Worm (Caenorhabditis elegans) whole organism, L1 larva: ENCODE data around the gene inpp-1.
A peak's percentile ranks its signal among the peaks of the same experiment; 100 is the strongest.

ENCODE experiments used
- F16B12.6 ChIP-seq: fragments of 150-350 bp; optimal IDR thresholded peaks from 2 replicates; lab custom pipeline; 2014; ENCODE audit warnings: missing biosample characterization, missing genetic modification characterization
- aha-1 ChIP-seq: fragments of 150-350 bp; optimal IDR thresholded peaks from 2 replicates; lab custom pipeline; 2014; ENCODE audit warnings: missing biosample characterization, missing genetic modification characterization
- blmp-1 ChIP-seq: fragments of 150-350 bp; optimal IDR thresholded peaks from 2 replicates; lab custom pipeline; 2014; ENCODE audit warnings: missing biosample characterization, missing genetic modification characterization
- ceh-63 ChIP-seq: fragments of 200-800 bp; sonication (Bioruptor generic); optimal IDR thresholded peaks from 2 replicates; lab custom pipeline; 2018; ENCODE audit warnings: mild to moderate bottlenecking, missing genetic modification characterization, missing compliant biosample characterization
- ceh-90 ChIP-seq: sonication (generic microtip); optimal IDR thresholded peaks from 2 replicates; lab custom pipeline; 2016; ENCODE audit warnings: missing genetic modification characterization, missing compliant biosample characterization
- ces-1 ChIP-seq: fragments of 150-350 bp; optimal IDR thresholded peaks from 2 replicates; lab custom pipeline; 2014; ENCODE audit warnings: missing biosample characterization, missing genetic modification reagents, missing genetic modification characterization
- dsc-1 ChIP-seq: sonication (generic microtip); optimal IDR thresholded peaks from 2 replicates; lab custom pipeline; 2016; ENCODE audit warnings: mild to moderate bottlenecking, missing genetic modification characterization, missing compliant biosample characterization
- efl-1 ChIP-seq, 4 experiments: fragments of 150-350 bp; optimal IDR thresholded peaks in 3 of 4; peaks in 1 of 4; 1 replicate in 1 of 4; 2 replicates in 3 of 4; lab custom pipeline; 2014; ENCODE audit warnings: missing biosample characterization in 2 of 4, missing genetic modification characterization in 2 of 4, missing genetic modification reagents in 2 of 4
- elt-2 ChIP-seq: sonication (generic microtip); optimal IDR thresholded peaks from 2 replicates; lab custom pipeline; 2016; ENCODE audit warnings: missing genetic modification characterization, mild to moderate bottlenecking, inconsistent platforms, missing compliant biosample characterization, missing genetic modification reagents
- fkh-4 ChIP-seq: sonication (generic microtip); optimal IDR thresholded peaks from 2 replicates; lab custom pipeline; 2016; ENCODE audit warnings: missing compliant biosample characterization, missing genetic modification characterization, borderline replicate concordance
- fkh-8 ChIP-seq: sonication (generic microtip); optimal IDR thresholded peaks from 2 replicates; lab custom pipeline; 2016; ENCODE audit warnings: mild to moderate bottlenecking, missing genetic modification characterization, missing compliant biosample characterization
- grh-1 ChIP-seq: fragments of 200-800 bp; sonication (Bioruptor generic); IDR thresholded peaks from 2 replicates; pipeline ENCODE4 v1.3.6; 2022; ENCODE audit warnings: missing genetic modification reagents, missing genetic modification characterization, missing compliant biosample characterization
- isw-1 ChIP-seq: fragments of 200-800 bp; sonication (Bioruptor generic); IDR thresholded peaks from 2 replicates; pipeline ENCODE4 v1.3.6; 2022; ENCODE audit warnings: missing genetic modification characterization, missing compliant biosample characterization
- lin-14 ChIP-seq: fragments of 200-800 bp; sonication (Bioruptor generic); optimal IDR thresholded peaks from 2 replicates; lab custom pipeline; 2018; ENCODE audit warnings: mild to moderate bottlenecking, missing genetic modification characterization, moderate library complexity, missing compliant biosample characterization
- lin-35 ChIP-seq, 2 experiments: fragments of 150-350 bp; optimal IDR thresholded peaks; 2 replicates each; lab custom pipeline; 2014; ENCODE audit warnings: missing biosample characterization in 2 of 2, missing genetic modification characterization in 2 of 2, missing genetic modification reagents in 2 of 2
- lir-3 ChIP-seq: sonication (generic microtip); optimal IDR thresholded peaks from 2 replicates; lab custom pipeline; 2016; ENCODE audit warnings: mild to moderate bottlenecking, missing genetic modification characterization, moderate library complexity, missing compliant biosample characterization; ENCODE audit not compliant: poor library complexity
- nhr-12 ChIP-seq: sonication (generic microtip); optimal IDR thresholded peaks from 2 replicates; lab custom pipeline; 2017; ENCODE audit warnings: missing biosample characterization, missing genetic modification characterization
- nhr-237 ChIP-seq: fragments of 150-350 bp; optimal IDR thresholded peaks from 2 replicates; lab custom pipeline; 2014; ENCODE audit warnings: missing biosample characterization, missing genetic modification characterization
- nhr-47 ChIP-seq: sonication (generic microtip); optimal IDR thresholded peaks from 2 replicates; lab custom pipeline; 2016; ENCODE audit warnings: mild to moderate bottlenecking, missing genetic modification characterization, moderate library complexity, missing compliant biosample characterization
- nhr-77 ChIP-seq: fragments of 150-350 bp; optimal IDR thresholded peaks from 2 replicates; lab custom pipeline; 2014; ENCODE audit warnings: missing biosample characterization, missing genetic modification characterization
- nhr-85 ChIP-seq: sonication (generic microtip); peaks from one replicate; lab custom pipeline; 2016; ENCODE audit warnings: missing genetic modification characterization, inconsistent platforms, missing compliant biosample characterization
- rnt-1 ChIP-seq: sonication (generic microtip); optimal IDR thresholded peaks from 2 replicates; lab custom pipeline; 2016; ENCODE audit warnings: mild to moderate bottlenecking, missing genetic modification characterization, moderate library complexity, missing compliant biosample characterization
- sox-4 ChIP-seq: sonication (generic microtip); optimal IDR thresholded peaks from 2 replicates; lab custom pipeline; 2016; ENCODE audit warnings: missing genetic modification characterization, missing compliant biosample characterization
- sup-37 ChIP-seq: fragments of 200-800 bp; sonication (Bioruptor generic); optimal IDR thresholded peaks from 2 replicates; lab custom pipeline; 2018; ENCODE audit warnings: mild to moderate bottlenecking, missing genetic modification characterization, missing compliant biosample characterization
- swsn-7 ChIP-seq: sonication (generic microtip); optimal IDR thresholded peaks from 2 replicates; lab custom pipeline; 2016; ENCODE audit warnings: missing genetic modification characterization, missing compliant biosample characterization
- unc-86 ChIP-seq: sonication (generic microtip); optimal IDR thresholded peaks from 2 replicates; lab custom pipeline; 2016; ENCODE audit warnings: missing genetic modification characterization, missing compliant biosample characterization
- vab-15 ChIP-seq: sonication (generic microtip); optimal IDR thresholded peaks from 2 replicates; lab custom pipeline; 2017; ENCODE audit warnings: missing genotype, mild to moderate bottlenecking, missing genetic modification characterization, missing compliant biosample characterization
- xbp-1 ChIP-seq: sonication (generic microtip); optimal IDR thresholded peaks from 2 replicates; lab custom pipeline; 2016; ENCODE audit warnings: missing genetic modification characterization, missing compliant biosample characterization
- ztf-11 ChIP-seq, 2 experiments: sonication (generic microtip); optimal IDR thresholded peaks; 2 replicates each; lab custom pipeline; 2016 to 2017; ENCODE audit warnings: missing genetic modification characterization in 2 of 2, missing biosample characterization in 1 of 2, missing compliant biosample characterization in 1 of 2

inpp-1 gene

ce11 chrIV:10803973-10804372 lies 30.3 kb upstream of the inpp-1 start:
- TF ChIP-seq dsc-1 (peak; percentile 84), fkh-4 (peak; percentile 73), sup-37 (GFP tag; lab: Kevin White, UChicago) (no peak)
- TF ChIP-seq, all 84 proteins: peak for 2

- no peak for TF ChIP-seq fkh-8 (tag; lab: Kevin White, UChicago)
- no peak for TF ChIP-seq lir-3
- no peak for TF ChIP-seq nhr-77 (tag; lab: Kevin White, UChicago)
- TF ChIP-seq sox-4, result no peak
- no peak for TF ChIP-seq efl-1 (optimal IDR thresholded peaks at IDR 0.05; lab: Kevin White, UChicago)
- no peak for TF ChIP-seq efl-1 (GFP tag; optimal IDR thresholded peaks at IDR 0.05 in 1 of 2; lab: Kevin White, UChicago)
- TF ChIP-seq ztf-11 (tag; optimal IDR thresholded peaks at IDR 0.05; lab: Kevin White, UChicago), result no peak
Measured at ce11 chrIV:10799354-10799753, 25.6 kb upstream of the inpp-1 start, which contains the start of gene zipt-2.1. Gene zipt-2.1 (plus strand): TSS chrIV:10799654.

ce11 chrIV:10798604-10799003 lies 24.9 kb upstream of the inpp-1 start:
- TF ChIP-seq xbp-1, result no peak
- TF ChIP-seq efl-1 (optimal IDR thresholded peaks at IDR 0.05; lab: Kevin White, UChicago), result no peak
- TF ChIP-seq efl-1 (GFP tag; optimal IDR thresholded peaks at IDR 0.05 in 1 of 2; lab: Kevin White, UChicago), result peak in 1 of 2 experiments; percentile 78

ce11 chrIV:10796707-10797106 lies 23.0 kb upstream of the inpp-1 start:
- no peak for TF ChIP-seq F16B12.6 (tag; lab: Kevin White, UChicago)
- no peak for TF ChIP-seq unc-86 (tag; lab: Kevin White, UChicago)
- TF ChIP-seq ceh-90 (tag; lab: Kevin White, UChicago), result no peak
- no peak for TF ChIP-seq nhr-77 (tag; lab: Kevin White, UChicago)
- no peak for TF ChIP-seq swsn-7
- TF ChIP-seq nhr-237, result no peak
- TF ChIP-seq nhr-12 (tag; lab: Kevin White, UChicago), result no peak
- TF ChIP-seq elt-2 (tag; lab: Kevin White, UChicago), result peak; percentile 64
- TF ChIP-seq, all 84 proteins: peak for 1

ce11 chrIV:10795678-10796077 lies 22.0 kb upstream of the inpp-1 start:
- TF ChIP-seq ces-1 (GFP tag; lab: Kevin White, UChicago) (no peak), isw-1 (GFP tag; lab: Robert Waterston, UW) (no peak), blmp-1 (tag; lab: Kevin White, UChicago) (no peak), lin-14 (GFP tag; lab: Kevin White, UChicago) (peak; percentile 1), grh-1 (GFP tag; lab: Robert Waterston, UW) (no peak), ceh-63 (GFP tag; lab: Kevin White, UChicago) (no peak), rnt-1 (tag; lab: Kevin White, UChicago) (no peak), sup-37 (GFP tag; lab: Kevin White, UChicago) (no peak), aha-1 (tag; lab: Kevin White, UChicago) (no peak), dsc-1 (no peak), lin-35 (GFP tag; optimal IDR thresholded peaks at IDR 0.05; lab: Kevin White, UChicago) (peak in 1 of 2 experiments; percentile 24), elt-2 (tag; lab: Kevin White, UChicago) (peak; percentile 67)

- TF ChIP-seq vab-15 (no peak), blmp-1 (tag; lab: Kevin White, UChicago) (peak; percentile 24), nhr-47 (no peak)
Measured at ce11 chrIV:10790353-10790752, 16.6 kb upstream of the inpp-1 start, which contains the start of gene pept-2. Gene pept-2 (plus strand): TSS chrIV:10790653.

ce11 chrIV:10786731-10787130 lies 13.0 kb upstream of the inpp-1 start, which contains the start of gene srd-7:
Gene srd-7 (minus strand): TSS chrIV:10786831.
- TF ChIP-seq efl-1 (optimal IDR thresholded peaks at IDR 0.05; lab: Kevin White, UChicago) (no peak), efl-1 (GFP tag; optimal IDR thresholded peaks at IDR 0.05 in 1 of 2; lab: Kevin White, UChicago) (peak in 1 of 2 experiments; percentile 29), nhr-85 (tag; lab: Kevin White, UChicago) (no peak)
